Worm (Caenorhabditis elegans): Measurements from ENCODE around the gene clec-242.

DNA sequence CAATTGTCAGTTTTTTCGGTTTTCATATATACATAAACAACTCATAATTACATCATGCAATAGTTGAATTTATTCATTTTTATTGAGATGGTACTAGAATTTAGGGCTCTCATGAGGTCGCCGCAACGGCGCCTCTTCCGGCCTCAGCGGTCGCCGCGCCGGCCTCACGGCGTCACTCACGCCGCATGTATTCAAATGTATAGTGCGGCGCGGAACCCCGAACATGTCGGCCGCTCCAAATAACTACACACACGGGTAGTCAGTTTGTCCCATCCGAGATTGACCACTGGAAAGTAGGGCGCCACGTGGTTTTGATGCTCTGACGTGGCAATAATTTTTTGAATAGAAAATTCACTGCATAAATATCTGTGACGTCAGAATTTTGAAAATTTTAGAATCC is 12.3 kb upstream of the clec-242 start:
- TF ChIP-seq egl-27 (tag; optimal IDR thresholded peaks at IDR 0.05), result no peak
- TF ChIP-seq R02D3.7 (tag; optimal IDR thresholded peaks at IDR 0.05), result no peak
- no peak for TF ChIP-seq lsy-2 (tag; optimal IDR thresholded peaks at IDR 0.05)
- TF ChIP-seq zag-1 (tag; optimal IDR thresholded peaks at IDR 0.05), result no peak
